Fruit fly (Drosophila melanogaster) whole organism, adult: ENCODE measurements around the gene Edem1.

Experiments used
- CG11617 ChIP-seq: fragments of 200-800 bp; sonication (Bioruptor generic); optimal IDR thresholded peaks from 2 replicates; lab custom pipeline; 2017; ENCODE audit warnings: mild to moderate bottlenecking, missing biosample characterization, missing genetic modification reagents, missing genetic modification characterization
- CG12768 ChIP-seq: fragments of 200-800 bp; sonication (Bioruptor generic); optimal IDR thresholded peaks from 2 replicates; lab custom pipeline; 2017; ENCODE audit warnings: missing biosample characterization, missing genetic modification characterization, mild to moderate bottlenecking, moderate library complexity, missing genetic modification reagents
- CG14711 ChIP-seq: fragments of 200-800 bp; sonication (Bioruptor generic); optimal IDR thresholded peaks from 2 replicates; lab custom pipeline; 2018; ENCODE audit warnings: missing biosample characterization, mild to moderate bottlenecking, missing genetic modification characterization, moderate library complexity
- CG1620 ChIP-seq: fragments of 200-800 bp; sonication (Bioruptor generic); optimal IDR thresholded peaks from 2 replicates; lab custom pipeline; 2016; ENCODE audit warnings: missing biosample characterization, missing genetic modification characterization
- CG33017 ChIP-seq: fragments of 200-800 bp; sonication (Bioruptor generic); optimal IDR thresholded peaks from 2 replicates; lab custom pipeline; 2018; ENCODE audit warnings: missing biosample characterization, mild to moderate bottlenecking, missing genetic modification characterization, moderate library complexity
- CG5204 ChIP-seq: fragments of 200-800 bp; sonication (Bioruptor generic); optimal IDR thresholded peaks from 2 replicates; lab custom pipeline; 2016; ENCODE audit warnings: missing biosample characterization, missing genetic modification characterization
- CG7045 ChIP-seq: fragments of 200-800 bp; sonication (Bioruptor generic); optimal IDR thresholded peaks from 2 replicates; lab custom pipeline; 2017; ENCODE audit warnings: missing biosample characterization, mild to moderate bottlenecking, missing genetic modification characterization
- CG7101 ChIP-seq: fragments of 200-800 bp; sonication (Bioruptor generic); optimal IDR thresholded peaks from 2 replicates; lab custom pipeline; 2018; ENCODE audit warnings: missing biosample characterization, mild to moderate bottlenecking, missing genetic modification characterization, moderate library complexity
- Clk ChIP-seq: fragments of 200-800 bp; sonication (Bioruptor generic); optimal IDR thresholded peaks from 2 replicates; lab custom pipeline; 2017; ENCODE audit warnings: missing biosample characterization, missing genetic modification characterization
- Crg-1 ChIP-seq: fragments of 200-800 bp; sonication (Bioruptor generic); optimal IDR thresholded peaks from 2 replicates; lab custom pipeline; 2016; ENCODE audit warnings: missing biosample characterization, missing genetic modification characterization
- Hr96 ChIP-seq: fragments of 200-800 bp; sonication (Bioruptor generic); optimal IDR thresholded peaks from 2 replicates; lab custom pipeline; 2016; ENCODE audit warnings: missing biosample characterization, missing genetic modification characterization
- Mnt ChIP-seq: fragments of 200-800 bp; sonication (Bioruptor generic); optimal IDR thresholded peaks from 2 replicates; lab custom pipeline; 2016; ENCODE audit warnings: missing biosample characterization, mild to moderate bottlenecking, missing genetic modification characterization
- bab1 ChIP-seq: fragments of 200-800 bp; sonication (Bioruptor generic); optimal IDR thresholded peaks from 3 replicates; lab custom pipeline; 2019; ENCODE audit warnings: missing biosample characterization, mild to moderate bottlenecking, missing genetic modification characterization, moderate library complexity
- cic ChIP-seq: fragments of 200-800 bp; sonication (Bioruptor generic); optimal IDR thresholded peaks from 2 replicates; lab custom pipeline; 2017; ENCODE audit warnings: missing biosample characterization, mild to moderate bottlenecking, missing genetic modification characterization, moderate library complexity
- cnc ChIP-seq, 2 experiments: fragments of >200 bp; optimal IDR thresholded peaks; 2 replicates each; lab custom pipeline; 2017
- kay ChIP-seq: fragments of 200-800 bp; sonication (Bioruptor generic); peaks from one replicate; lab custom pipeline; 2016; ENCODE audit warnings: missing biosample characterization, missing genetic modification characterization, borderline replicate concordance
- ovo ChIP-seq: fragments of 200-800 bp; sonication (Bioruptor generic); optimal IDR thresholded peaks from 2 replicates; lab custom pipeline; 2016; ENCODE audit warnings: missing biosample characterization, missing genetic modification characterization
- pad ChIP-seq: fragments of 200-800 bp; sonication (Bioruptor generic); optimal IDR thresholded peaks from 3 replicates; lab custom pipeline; 2017; ENCODE audit warnings: missing biosample characterization, missing genetic modification characterization, mild to moderate bottlenecking, moderate library complexity, missing genetic modification reagents
- tj ChIP-seq: fragments of 200-800 bp; sonication (Bioruptor generic); optimal IDR thresholded peaks from 3 replicates; lab custom pipeline; 2017; ENCODE audit warnings: missing biosample characterization, mild to moderate bottlenecking, missing genetic modification characterization, moderate library complexity
- toe ChIP-seq: fragments of 200-800 bp; sonication (Bioruptor generic); optimal IDR thresholded peaks from 2 replicates; lab custom pipeline; 2016; ENCODE audit warnings: missing biosample characterization, missing genetic modification characterization

Gene Edem1

DNA sequence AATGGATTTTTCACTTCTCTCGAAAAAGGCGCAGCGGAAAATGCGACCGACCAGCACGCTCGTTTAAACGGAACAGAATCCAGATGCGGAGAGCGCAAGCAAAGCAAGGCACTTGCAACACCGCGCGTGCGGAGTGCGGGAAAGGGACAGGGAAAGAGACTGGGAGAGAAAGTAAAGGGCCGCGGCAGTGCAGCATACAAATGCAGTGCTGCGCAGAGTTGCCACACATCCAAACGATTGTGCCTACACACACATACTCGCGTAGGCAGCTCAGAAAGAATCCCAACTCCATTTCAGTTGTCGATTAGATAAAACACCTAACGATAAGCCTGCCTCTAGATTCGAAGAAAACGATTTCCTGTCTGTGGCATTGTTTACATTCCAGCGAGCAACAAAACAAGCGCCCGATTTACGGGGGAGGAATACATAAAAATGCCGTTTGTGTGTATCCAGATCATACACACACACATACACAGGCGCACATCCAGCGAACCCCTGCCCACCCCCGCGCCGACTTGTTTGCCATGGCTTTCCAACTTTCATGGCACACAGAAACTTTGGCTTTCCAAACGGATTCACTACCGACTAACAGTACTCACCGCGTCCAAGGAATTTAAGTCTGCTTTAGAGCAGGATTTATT is 9.1 kb downstream of the Edem1 start:
- TF ChIP-seq Clk (GFP tag; lab: Kevin White, UChicago) (no peak), bab1 (no peak), CG14711 (tag; lab: Kevin White, UChicago) (peak; percentile 94), cnc (optimal IDR thresholded peaks at IDR 0.05; lab: Kevin White, UChicago) (no peak)

DNA sequence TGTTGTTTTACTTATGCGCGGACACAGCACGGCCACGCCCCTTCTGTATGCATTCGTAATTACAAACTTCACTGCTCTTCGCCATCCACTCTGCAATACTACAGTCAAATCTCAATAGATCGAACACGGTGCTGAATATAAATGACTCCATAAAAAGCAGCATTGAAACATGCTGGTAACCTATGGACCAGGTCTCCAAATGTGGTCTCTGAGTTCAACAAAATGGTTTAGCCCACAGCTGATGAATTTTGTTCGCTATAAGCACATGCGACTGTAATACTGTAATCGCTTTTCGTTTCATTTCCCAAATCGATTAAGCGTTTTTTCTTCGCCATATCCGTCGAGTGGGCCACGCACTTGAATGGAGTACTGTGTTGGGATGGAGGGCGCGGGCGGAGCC is 11.2 kb downstream of the Edem1 start:
- TF ChIP-seq Clk (GFP tag; lab: Kevin White, UChicago) = no peak
- no peak for TF ChIP-seq CG5204 (GFP tag; lab: Kevin White, UChicago)

DNA sequence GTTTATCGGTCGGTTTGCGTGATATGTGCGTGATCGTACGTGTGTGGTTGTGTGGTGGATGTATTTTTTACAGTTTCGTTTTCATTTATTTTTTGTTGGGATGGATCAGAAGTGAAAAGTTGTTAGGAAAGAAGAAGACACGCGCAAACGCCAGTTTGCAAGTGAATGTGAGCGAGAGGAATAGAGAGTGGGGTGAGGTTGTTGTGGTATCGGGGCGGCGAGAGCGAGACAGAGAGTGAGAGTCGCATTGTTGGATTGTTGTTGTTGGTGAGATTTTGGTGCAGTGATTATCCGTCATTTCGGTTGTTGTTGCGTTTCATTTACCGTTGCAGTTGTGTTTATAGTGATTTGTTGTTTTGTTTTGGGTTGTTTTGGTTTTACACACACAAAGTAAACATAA is 15.1 kb downstream of the Edem1 start:
- TF ChIP-seq cic (GFP tag; lab: Kevin White, UChicago) = peak; percentile 8
- TF ChIP-seq kay (GFP tag; lab: Kevin White, UChicago) = no peak

DNA sequence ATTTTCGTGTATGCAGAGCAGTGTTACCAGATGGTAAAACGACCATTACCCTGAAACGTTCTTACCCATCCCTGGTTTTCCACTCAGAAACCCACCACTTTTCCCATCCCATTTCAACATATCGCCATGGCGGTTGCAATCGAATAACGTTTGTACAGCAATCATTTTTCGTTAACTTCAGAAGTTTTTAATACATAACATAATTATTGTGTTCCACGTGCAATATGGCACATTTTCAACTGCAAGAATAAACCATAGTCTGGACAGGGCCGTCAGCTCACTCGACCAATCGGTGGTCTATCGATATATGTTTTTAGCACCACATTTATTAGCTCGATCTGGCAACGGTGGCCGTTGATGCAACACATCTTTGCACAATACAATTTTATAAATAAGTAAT is 18.7 kb downstream of the Edem1 start, which contains the start of the genes trr and mRpL16:
Gene trr (minus strand): TSS at position 25 of the 400 bp plus-strand sequence.
Gene mRpL16 (plus strand): TSS at position 331 of the 400 bp plus-strand sequence.
- peak; percentile 57 for TF ChIP-seq pad (GFP tag; lab: Kevin White, UChicago)
- TF ChIP-seq cic (GFP tag; lab: Kevin White, UChicago) = no peak
- peak; percentile 7 for TF ChIP-seq CG33017 (tag; lab: Kevin White, UChicago)
- peak; percentile 64 for TF ChIP-seq CG11617
- TF ChIP-seq kay (GFP tag; lab: Kevin White, UChicago) = no peak
- peak; percentile 64 for TF ChIP-seq CG7101 (tag; lab: Kevin White, UChicago)
- TF ChIP-seq bab1 = peak; percentile 81
- no peak for TF ChIP-seq CG7045
- peak; percentile 53 for TF ChIP-seq CG1620 (GFP tag; lab: Kevin White, UChicago)
- TF ChIP-seq Crg-1 (GFP tag; lab: Kevin White, UChicago) = peak; percentile 18
- peak; percentile 49 for TF ChIP-seq tj (GFP tag; lab: Kevin White, UChicago)
- peak; percentile 54 for TF ChIP-seq CG14711 (tag; lab: Kevin White, UChicago)
- TF ChIP-seq Mnt (GFP tag; lab: Kevin White, UChicago) = peak; percentile 65

DNA sequence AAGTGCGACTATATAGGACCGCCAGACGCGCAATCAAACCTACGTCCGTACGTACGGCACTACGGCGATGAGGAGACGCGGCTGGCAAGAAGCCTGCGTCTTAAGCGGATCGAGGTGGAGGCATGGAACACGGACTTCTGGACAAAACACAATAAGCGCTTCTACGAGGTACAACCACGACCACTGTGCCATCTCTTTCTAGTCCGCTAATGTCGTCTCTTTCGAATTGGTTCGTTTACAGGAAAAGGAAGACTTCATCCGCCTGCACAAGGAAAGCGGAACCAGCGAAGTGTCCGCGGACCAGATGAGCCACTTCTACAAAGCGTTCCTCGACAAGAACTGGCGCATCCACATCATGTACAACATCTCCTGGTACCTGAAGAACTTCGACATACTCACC is 27.8 kb downstream of the Edem1 start:
- TF ChIP-seq Crg-1 (GFP tag; lab: Kevin White, UChicago) (no peak), CG7101 (tag; lab: Kevin White, UChicago) (no peak), CG11617 (no peak), CG12768 (GFP tag; lab: Kevin White, UChicago) (no peak), kay (GFP tag; lab: Kevin White, UChicago) (no peak), CG1620 (GFP tag; lab: Kevin White, UChicago) (no peak), CG5204 (GFP tag; lab: Kevin White, UChicago) (no peak), tj (GFP tag; lab: Kevin White, UChicago) (no peak), cic (GFP tag; lab: Kevin White, UChicago) (no peak), ovo (GFP tag; lab: Kevin White, UChicago) (no peak), Clk (GFP tag; lab: Kevin White, UChicago) (no peak), Mnt (GFP tag; lab: Kevin White, UChicago) (no peak), CG14711 (tag; lab: Kevin White, UChicago) (no peak)

DNA sequence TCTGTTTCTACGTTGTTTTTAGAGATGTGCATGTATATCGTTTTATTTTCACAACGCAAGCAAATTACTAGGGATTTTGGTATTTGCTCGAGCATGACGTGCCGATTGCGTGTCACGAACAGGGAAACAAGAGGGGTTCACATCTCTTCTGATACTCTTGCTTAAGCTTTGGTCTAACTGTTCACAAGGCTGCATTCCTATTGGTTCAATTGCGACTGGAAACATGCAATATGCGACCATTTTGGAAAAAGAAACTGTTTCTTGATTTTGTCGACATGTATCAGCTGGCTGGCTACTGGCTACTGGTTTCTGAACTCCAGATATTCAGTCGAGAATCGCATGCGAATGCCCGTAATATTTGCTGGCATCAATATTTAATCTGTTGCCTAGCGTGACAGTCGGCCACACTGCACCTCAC is 28.5 kb downstream of the Edem1 start, which contains the start of gene Coa8:
Gene Coa8 (plus strand): TSS at position 144 of the 418 bp plus-strand sequence.
- TF ChIP-seq ovo (GFP tag; lab: Kevin White, UChicago) (peak; percentile 73), CG14711 (tag; lab: Kevin White, UChicago) (peak; percentile 43), Mnt (GFP tag; lab: Kevin White, UChicago) (peak; percentile 67), CG7101 (tag; lab: Kevin White, UChicago) (peak; percentile 78), CG33017 (tag; lab: Kevin White, UChicago) (peak; percentile 16), bab1 (peak; percentile 72), CG12768 (GFP tag; lab: Kevin White, UChicago) (peak; percentile 29), Clk (GFP tag; lab: Kevin White, UChicago) (peak; percentile 11), kay (GFP tag; lab: Kevin White, UChicago) (no peak), toe (GFP tag; lab: Kevin White, UChicago) (peak; percentile 2), tj (GFP tag; lab: Kevin White, UChicago) (peak; percentile 42), pad (GFP tag; lab: Kevin White, UChicago) (peak; percentile 83), CG11617 (peak; percentile 60), CG5204 (GFP tag; lab: Kevin White, UChicago) (no peak), cic (GFP tag; lab: Kevin White, UChicago) (no peak), CG1620 (GFP tag; lab: Kevin White, UChicago) (peak; percentile 60), cnc (optimal IDR thresholded peaks at IDR 0.05; lab: Kevin White, UChicago) (no peak), Crg-1 (GFP tag; lab: Kevin White, UChicago) (peak; percentile 47), CG7045 (no peak), Hr96 (peak; percentile 70)
